Worm (Caenorhabditis elegans) whole organism, L4/young adult: ENCODE data around the gene F13C5.3.

Source experiments
- W03F9.2 ChIP-seq: fragments of 150-350 bp; optimal IDR thresholded peaks from 2 replicates; lab custom pipeline; 2014; ENCODE audit warnings: missing biosample characterization, missing genetic modification characterization
- dao-5 ChIP-seq: sonication (generic microtip); optimal IDR thresholded peaks from 2 replicates; lab custom pipeline; 2016; ENCODE audit warnings: missing genotype, missing genetic modification characterization, moderate library complexity, missing compliant biosample characterization

- TF ChIP-seq W03F9.2 (tag; lab: Kevin White, UChicago), result no peak
- no peak for TF ChIP-seq dao-5 (tag; lab: Kevin White, UChicago)
These were observed 8.3 kb downstream of the F13C5.3 start for ce11 chrX:591056-591455.
